Fruit fly (Drosophila melanogaster) S2 (cell line): ENCODE results near the gene aurA.

Source experiments
- CG8478 ChIP-seq: fragments of >200 bp; optimal IDR thresholded peaks from 2 replicates; lab custom pipeline; 2018
- CTCF ChIP-seq, 2 experiments: fragments of >200 bp; optimal IDR thresholded peaks; 2 replicates each; lab custom pipeline; 2018

dm6 chr3R:11992934-11993670 is 30.2 kb downstream of the aurA start, which contains the start of gene mfas:
- TF ChIP-seq CG8478 (lab: Kevin White, UChicago), result no peak
- no peak for TF ChIP-seq CTCF (optimal IDR thresholded peaks at IDR 0.05; lab: Kevin White, UChicago)
